Worm (Caenorhabditis elegans) whole organism, early embryonic: Measurements from ENCODE around the gene frm-5.2.
A peak's percentile ranks its signal among the peaks of the same experiment; 100 is the strongest.

ENCODE experiments used
- B0310.2 ChIP-seq: sonication (generic microtip); optimal IDR thresholded peaks from 2 replicates; lab custom pipeline; 2016; ENCODE audit warnings: mild to moderate bottlenecking, missing genetic modification characterization, missing compliant biosample characterization
- F13C5.2 ChIP-seq: sonication (generic microtip); optimal IDR thresholded peaks from 2 replicates; lab custom pipeline; 2017; ENCODE audit warnings: mild to moderate bottlenecking, missing genetic modification characterization, inconsistent platforms, missing compliant biosample characterization
- ama-1 ChIP-seq: fragments of 150-350 bp; optimal IDR thresholded peaks from 2 replicates; lab custom pipeline; 2014
- ets-7 ChIP-seq: sonication (generic microtip); optimal IDR thresholded peaks from 2 replicates; lab custom pipeline; 2016; ENCODE audit warnings: missing genotype, missing genetic modification characterization, missing compliant biosample characterization
- hmg-4 ChIP-seq: fragments of 200-800 bp; sonication (Bioruptor generic); optimal IDR thresholded peaks from 2 replicates; lab custom pipeline; 2018; ENCODE audit warnings: mild to moderate bottlenecking, missing genetic modification characterization, missing compliant biosample characterization
- scrt-1 ChIP-seq: fragments of 200-800 bp; sonication (Bioruptor generic); IDR thresholded peaks from 2 replicates; pipeline ENCODE4 v1.3.6; 2022; ENCODE audit warnings: missing genetic modification characterization, missing compliant biosample characterization
- sea-1 ChIP-seq: fragments of 200-800 bp; sonication (Bioruptor generic); conservative IDR thresholded peaks from 2 replicates; pipeline ENCODE4 v1.3.6; 2022; ENCODE audit warnings: missing genetic modification characterization, missing compliant biosample characterization

ce11 chrIV:51219-51618 lies 50.8 kb downstream of the frm-5.2 start:
- TF ChIP-seq F13C5.2 (tag; lab: Kevin White, UChicago) (no peak), hmg-4 (GFP tag; lab: Kevin White, UChicago) (peak; percentile 61), scrt-1 (GFP tag; lab: Robert Waterston, UW) (no peak), ama-1 (no peak), B0310.2 (tag; lab: Kevin White, UChicago) (no peak), ets-7 (tag; lab: Kevin White, UChicago) (no peak), sea-1 (GFP tag; lab: Robert Waterston, UW) (no peak)
